Worm (Caenorhabditis elegans): ENCODE measurements around the gene mif-2.
"Not testable (repeated sequence)": the region's sequence is repeated elsewhere in the genome, so short reads cannot be mapped to it uniquely, and the experiment has no call there.

mif-2 gene

DNA sequence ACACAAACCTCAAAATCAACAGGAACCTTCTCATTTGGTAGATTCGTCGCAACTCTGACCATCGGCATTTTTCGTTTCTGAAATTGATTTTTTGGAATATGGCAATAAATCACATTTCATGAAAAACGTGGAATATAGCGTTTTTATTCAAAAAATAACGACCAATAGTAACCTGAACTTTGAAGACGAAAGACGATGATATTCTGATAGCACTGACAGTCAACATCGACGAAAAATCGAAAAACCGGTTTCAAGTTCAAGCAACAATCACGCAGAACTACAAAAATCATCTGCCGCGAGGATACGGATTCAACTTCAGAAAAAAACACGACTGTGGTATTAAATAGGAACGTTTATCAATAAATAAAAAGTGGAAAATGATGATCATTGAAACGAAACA is at the start of gene mif-2:
Gene mif-2, minus strand, starts transcription at position 281 of the 400 bp plus-strand sequence.
- TF ChIP-seq dao-5 (tag; optimal IDR thresholded peaks at IDR 0.05) (no peak), him-1 (tag; optimal IDR thresholded peaks at IDR 0.05) (no peak), W03F9.2 (tag; optimal IDR thresholded peaks at IDR 0.05) (no peak)

DNA sequence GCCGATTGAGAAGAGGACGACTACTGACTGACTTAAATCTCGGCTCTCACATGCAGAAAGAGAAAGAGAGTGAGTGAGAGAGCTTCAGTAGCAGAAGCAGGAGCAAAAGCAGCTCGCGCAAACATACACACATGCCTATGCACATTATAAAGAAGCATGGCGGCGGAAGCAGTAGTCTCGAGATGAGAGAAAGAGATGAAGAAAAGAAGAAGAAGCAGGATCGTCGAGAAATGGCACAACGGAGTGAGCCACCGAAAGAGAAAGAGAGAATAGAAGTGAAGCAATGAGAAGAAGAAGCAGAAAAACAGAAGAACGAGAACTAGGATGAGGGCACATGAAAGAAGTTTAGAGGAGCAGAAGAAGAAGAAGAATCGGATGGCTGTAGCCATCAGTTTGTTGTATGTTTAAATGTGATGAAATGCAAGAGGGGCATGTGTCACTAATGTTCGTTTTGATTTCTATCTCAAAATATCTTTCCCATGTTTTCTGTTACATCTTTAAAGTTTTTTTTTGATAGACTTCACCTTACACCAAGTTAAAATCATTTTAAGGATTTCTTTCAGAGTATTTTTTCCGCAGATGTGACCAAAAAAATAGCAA is 48.7 kb upstream of the mif-2 start:
- TF ChIP-seq him-1 (tag; optimal IDR thresholded peaks at IDR 0.05) = peak; percentile 80
- no peak for TF ChIP-seq dao-5 (tag; optimal IDR thresholded peaks at IDR 0.05)

DNA sequence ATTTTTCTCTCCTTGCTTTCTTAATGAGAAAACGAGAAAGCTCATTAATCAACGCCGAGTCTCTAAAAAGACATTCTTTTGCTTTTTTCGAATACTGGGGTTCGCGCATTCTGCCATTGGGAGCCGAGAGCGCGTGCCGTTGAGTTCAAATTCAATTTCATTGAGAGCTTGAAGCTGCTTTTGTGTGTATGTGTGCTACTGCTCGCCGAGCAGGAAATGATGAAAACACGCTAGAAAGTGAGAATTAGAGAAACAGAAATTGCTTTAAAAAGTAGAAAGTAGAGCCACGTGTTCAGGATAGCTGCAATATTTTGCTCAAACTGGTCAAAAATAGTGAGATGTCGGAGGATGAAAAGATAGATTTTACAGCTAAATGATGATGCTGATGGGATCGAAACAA is 47.4 kb upstream of the mif-2 start:
- no peak for TF ChIP-seq dao-5 (tag; optimal IDR thresholded peaks at IDR 0.05)
- TF ChIP-seq him-1 (tag; optimal IDR thresholded peaks at IDR 0.05) = peak; percentile 4
- TF ChIP-seq W03F9.2 (tag; optimal IDR thresholded peaks at IDR 0.05) = no peak

DNA sequence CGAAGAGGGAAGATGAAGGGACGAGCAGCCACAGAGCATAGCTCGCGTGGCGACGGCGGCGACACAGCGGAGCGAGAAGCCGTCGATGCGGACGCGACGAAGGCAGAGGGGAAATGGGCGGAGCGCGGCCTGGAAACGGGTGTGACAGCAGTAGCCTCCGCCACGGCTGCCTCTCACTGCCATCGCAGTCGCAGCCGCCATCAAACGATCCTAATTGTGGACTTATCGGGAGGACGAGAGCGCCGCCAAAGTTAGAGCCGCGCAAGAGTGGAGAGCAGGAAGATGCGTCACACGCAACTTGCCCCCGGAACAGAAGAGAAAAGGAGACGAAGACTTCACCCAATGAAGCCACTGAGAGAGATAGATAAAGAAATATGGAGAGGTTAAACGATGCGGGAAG is 46.0 kb upstream of the mif-2 start:
- TF ChIP-seq W03F9.2 (tag; optimal IDR thresholded peaks at IDR 0.05) (no peak), him-1 (tag; optimal IDR thresholded peaks at IDR 0.05) (peak; percentile 41)

DNA sequence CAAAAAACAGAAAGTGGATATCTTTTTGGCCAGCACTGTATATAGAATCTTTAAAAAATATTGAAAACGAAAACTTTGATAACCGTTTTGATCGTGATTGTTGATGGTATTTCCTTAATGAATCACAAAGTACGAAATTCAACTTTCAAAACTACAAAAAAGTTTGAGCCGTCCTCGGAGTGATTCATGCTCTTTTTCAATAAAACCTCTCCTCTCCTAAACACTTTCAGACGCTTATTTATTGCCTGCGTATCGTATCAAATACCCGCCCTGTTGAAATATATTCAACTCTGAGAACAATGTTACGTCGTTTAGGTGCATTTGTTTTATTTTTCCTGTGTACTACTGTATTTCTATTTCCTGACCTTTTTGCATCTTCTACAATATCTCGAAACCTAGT is 42.7 kb upstream of the mif-2 start:
- TF ChIP-seq W03F9.2 (tag; optimal IDR thresholded peaks at IDR 0.05) = no peak
- no peak for TF ChIP-seq him-1 (tag; optimal IDR thresholded peaks at IDR 0.05)
- TF ChIP-seq dao-5 (tag; optimal IDR thresholded peaks at IDR 0.05) = no peak

DNA sequence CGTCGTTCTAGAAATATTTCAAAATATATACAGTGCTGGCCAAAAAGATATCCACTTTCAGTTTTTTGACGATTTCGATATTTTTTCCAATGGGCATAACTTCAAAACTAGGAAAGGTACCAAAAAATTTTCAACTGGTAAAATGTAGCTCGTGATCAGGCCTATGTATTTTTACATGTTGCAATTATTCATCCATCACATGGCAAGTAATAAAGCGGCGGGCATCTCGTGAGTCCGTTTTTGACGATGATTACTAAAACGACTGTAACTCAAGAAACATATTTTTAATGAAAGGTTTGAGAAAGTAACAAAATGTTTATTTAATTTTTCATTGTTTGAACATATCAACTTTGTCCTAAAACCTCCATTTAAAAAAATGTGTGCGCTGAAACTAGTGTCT is 41.8 kb upstream of the mif-2 start, which contains the start of gene F10C2.3:
Gene F10C2.3, plus strand, starts transcription at position 301 of the 400 bp plus-strand sequence.
- TF ChIP-seq W03F9.2, dao-5, him-1 (tag; optimal IDR thresholded peaks at IDR 0.05): not testable (repeated sequence)

DNA sequence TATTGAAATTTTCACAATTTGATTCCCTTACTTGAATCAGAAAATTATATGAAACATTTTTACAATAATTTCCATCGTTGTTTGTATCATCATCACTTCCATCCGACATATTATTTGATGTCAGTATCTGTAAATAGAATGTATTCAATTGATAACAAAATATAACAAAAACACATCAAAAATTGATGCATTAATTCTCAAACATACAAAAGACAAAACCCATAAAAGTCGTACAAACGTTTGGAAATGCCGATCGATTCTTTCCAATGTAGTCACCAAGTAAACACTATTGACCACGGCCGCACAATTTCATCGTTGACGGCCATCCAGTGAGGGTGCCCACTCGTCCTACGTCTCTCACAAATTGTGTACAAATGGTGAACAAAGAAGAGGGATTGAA is 35.0 kb upstream of the mif-2 start, which contains the start of gene add-2:
Gene add-2, minus strand, starts transcription at position 109 of the 400 bp plus-strand sequence.
- TF ChIP-seq W03F9.2 (tag; optimal IDR thresholded peaks at IDR 0.05) (no peak), him-1 (tag; optimal IDR thresholded peaks at IDR 0.05) (no peak), dao-5 (tag; optimal IDR thresholded peaks at IDR 0.05) (no peak)

DNA sequence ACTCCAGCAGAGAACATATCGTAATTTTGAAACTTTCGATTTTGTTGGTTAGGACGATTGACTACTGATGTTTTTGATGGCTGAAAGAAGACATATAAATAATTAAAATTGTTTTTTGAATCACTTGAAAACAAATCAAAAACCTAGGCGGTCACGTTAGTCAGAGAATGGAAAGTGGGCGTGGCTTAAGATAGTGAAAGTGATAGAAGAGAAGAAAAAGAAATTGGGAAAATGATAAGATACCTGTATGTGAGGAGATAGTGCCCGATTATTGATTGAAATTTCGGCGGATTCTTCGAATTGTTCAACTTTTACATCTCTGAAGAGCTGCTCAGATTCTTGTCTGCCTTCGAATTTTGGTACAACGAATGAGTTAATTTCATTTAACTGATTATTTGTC is 33.4 kb upstream of the mif-2 start:
- TF ChIP-seq him-1 (tag; optimal IDR thresholded peaks at IDR 0.05) (no peak), dao-5 (tag; optimal IDR thresholded peaks at IDR 0.05) (no peak), W03F9.2 (tag; optimal IDR thresholded peaks at IDR 0.05) (no peak)

DNA sequence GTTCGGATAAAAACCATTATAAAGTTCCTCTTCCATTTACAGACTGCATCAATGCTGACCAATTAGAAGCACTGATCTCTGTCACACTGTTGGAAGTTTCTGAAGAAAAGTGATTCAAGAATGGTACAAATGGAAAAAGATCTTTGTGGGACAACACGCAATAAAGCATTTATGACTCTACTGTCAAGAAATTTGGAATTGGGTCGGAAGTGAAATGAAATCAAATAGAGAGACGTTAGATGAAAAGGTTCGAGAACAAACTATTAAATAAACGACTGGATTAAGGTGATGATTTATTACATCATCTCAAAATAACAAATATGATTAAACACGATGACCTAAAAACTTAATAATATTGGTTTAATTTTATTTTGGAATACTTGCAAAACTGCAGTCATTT is 28.2 kb upstream of the mif-2 start, which contains the start of gene F57F5.3:
Gene F57F5.3, minus strand, starts transcription at position 101 of the 400 bp plus-strand sequence.
- TF ChIP-seq W03F9.2 (tag; optimal IDR thresholded peaks at IDR 0.05) = no peak
- no peak for TF ChIP-seq him-1 (tag; optimal IDR thresholded peaks at IDR 0.05)
- TF ChIP-seq dao-5 (tag; optimal IDR thresholded peaks at IDR 0.05) = no peak

DNA sequence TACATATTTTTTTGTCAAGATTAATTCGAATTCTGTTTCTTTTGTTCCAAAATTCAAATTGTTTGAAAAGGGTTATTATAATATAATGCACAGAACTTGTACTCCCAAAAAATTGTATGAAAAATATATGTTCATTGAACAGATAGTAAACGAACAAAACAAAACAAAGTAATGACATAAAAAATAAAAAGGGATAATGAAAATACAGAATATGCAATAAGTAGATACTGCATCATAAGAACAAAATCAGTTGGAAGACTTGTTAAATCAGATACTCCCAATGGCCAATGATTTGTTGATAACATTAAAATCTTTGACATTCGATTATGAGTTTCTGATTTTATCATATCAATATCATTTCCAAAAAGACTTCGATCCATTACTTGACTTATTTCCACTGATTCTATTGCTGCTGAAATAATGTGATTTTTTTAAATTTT is 26.3 kb upstream of the mif-2 start:
- no peak for TF ChIP-seq him-1 (tag; optimal IDR thresholded peaks at IDR 0.05)
- TF ChIP-seq W03F9.2 (tag; optimal IDR thresholded peaks at IDR 0.05) = no peak
- TF ChIP-seq dao-5 (tag; optimal IDR thresholded peaks at IDR 0.05) = no peak

DNA sequence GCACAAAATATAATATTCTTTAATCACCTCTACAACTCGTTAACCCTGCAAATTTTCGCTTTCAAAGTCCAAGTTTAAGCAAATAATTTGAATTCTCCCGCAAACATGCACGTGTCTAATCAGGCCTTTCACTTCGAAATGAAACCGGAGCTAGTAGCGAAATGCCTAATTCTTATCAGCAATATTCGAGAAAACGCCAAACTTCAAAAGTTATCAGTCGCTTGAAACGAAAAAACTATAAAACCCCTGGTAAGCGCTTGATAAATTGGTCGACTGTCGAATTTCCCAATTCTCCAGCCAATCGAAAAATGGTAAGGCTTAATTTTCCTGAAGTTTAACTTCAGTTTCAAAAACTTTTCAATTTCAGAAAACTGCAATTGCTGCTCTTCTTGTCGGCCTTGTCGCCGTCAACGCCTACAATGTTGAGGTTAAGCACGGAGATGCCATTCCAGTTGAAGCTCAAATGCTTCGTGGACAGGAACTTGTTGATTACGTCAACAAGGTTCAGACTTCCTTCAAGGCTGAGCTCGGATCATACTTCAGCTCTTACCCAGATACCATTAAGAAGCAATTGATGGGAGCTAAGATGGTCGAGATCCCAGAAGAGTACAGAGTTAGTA is 24.7 kb upstream of the mif-2 start, which contains the start of gene cpr-9:
Gene cpr-9, plus strand, starts transcription at position 188 of the 620 bp plus-strand sequence.
- TF ChIP-seq dao-5 (tag; optimal IDR thresholded peaks at IDR 0.05) (no peak), W03F9.2 (tag; optimal IDR thresholded peaks at IDR 0.05) (peak; percentile 30)

DNA sequence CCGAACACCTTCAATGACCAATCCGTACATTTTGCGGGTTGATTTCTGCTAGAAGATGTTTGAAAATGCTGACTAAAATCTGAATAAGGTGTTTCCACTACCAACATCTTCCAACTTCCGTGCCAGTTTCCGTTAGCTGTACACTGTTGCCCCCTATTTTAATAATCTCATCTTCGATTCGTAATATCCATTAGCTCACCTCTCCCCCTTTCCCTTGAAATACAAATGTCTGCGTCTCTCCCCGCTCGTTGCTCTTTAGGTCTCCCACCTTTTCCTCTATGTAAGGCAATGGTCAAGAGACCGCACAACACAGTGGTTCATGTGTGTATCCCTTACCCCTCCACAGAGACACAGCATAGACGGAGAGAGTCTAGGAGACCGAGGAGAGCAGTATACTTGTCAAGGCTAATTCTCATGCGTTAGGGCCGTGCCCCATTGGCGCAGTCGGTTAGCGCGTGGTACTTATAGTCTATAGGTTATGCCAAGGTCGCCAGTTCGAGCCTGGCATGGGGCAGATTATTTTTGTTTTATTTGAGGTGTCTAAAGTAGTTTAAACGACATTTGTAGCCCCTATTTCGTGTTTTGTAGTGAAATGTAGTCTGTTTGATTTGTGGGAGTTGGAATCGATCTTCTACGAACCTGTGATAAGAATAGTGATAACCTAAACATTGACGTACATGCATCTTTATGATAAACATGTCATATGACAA is 23.6 kb upstream of the mif-2 start, which contains the start of gene gcy-33:
Gene gcy-33, minus strand, starts transcription at position 51 of the 710 bp plus-strand sequence.
- TF ChIP-seq W03F9.2 (tag; optimal IDR thresholded peaks at IDR 0.05) = peak; percentile 62
- peak; percentile 94 for TF ChIP-seq dao-5 (tag; optimal IDR thresholded peaks at IDR 0.05)
- peak; percentile 48 for TF ChIP-seq him-1 (tag; optimal IDR thresholded peaks at IDR 0.05)

DNA sequence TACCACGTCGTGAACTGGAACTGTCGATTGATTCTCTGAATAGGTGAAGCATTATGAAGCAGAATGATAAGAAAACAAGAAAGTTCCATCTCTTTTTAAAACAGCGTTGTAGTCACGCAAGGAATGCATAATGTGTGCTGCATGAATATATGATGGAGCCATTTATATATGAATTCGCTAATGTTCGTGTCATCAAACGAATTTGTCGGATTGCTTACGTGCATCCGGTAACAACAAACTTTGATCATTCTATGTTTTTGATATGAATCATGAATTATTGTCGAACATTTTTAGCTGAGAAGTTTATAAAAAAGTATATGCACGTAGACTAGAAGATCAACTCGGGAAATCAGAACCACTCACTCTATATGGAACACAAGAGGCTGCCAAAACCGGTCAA is 19.1 kb upstream of the mif-2 start:
- TF ChIP-seq dao-5 (tag; optimal IDR thresholded peaks at IDR 0.05) = no peak
- no peak for TF ChIP-seq him-1 (tag; optimal IDR thresholded peaks at IDR 0.05)
- TF ChIP-seq W03F9.2 (tag; optimal IDR thresholded peaks at IDR 0.05) = no peak

DNA sequence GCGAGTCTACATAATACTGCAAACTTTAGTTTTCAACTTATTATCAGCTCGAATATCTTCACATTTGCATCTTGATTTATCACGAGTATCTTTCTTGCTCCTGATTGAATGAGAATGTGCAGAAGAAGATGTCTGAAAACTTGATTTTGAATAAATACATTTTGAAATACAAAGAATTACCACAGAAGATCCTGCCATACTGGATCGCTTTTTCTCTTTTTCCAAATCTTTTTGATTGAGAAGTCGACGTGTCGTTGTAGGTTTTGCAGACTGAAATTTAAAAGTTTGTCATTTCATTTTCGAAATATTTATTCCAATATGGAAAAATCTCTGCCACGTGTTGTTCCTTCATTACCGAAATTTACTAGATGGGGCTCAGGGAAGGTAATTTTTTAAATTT is 17.6 kb upstream of the mif-2 start, which contains the start of gene C52E4.12:
Gene C52E4.12, plus strand, starts transcription at position 301 of the 400 bp plus-strand sequence.
- TF ChIP-seq W03F9.2 (tag; optimal IDR thresholded peaks at IDR 0.05) (no peak), him-1 (tag; optimal IDR thresholded peaks at IDR 0.05) (no peak), dao-5 (tag; optimal IDR thresholded peaks at IDR 0.05) (no peak)
